Worm (Caenorhabditis elegans) whole organism, L2 larva: ENCODE results near the gene cyp-13A8.
A peak's percentile ranks its signal among the peaks of the same experiment; 100 is the strongest.

Experiments
- C34F6.9 ChIP-seq: fragments of 150-350 bp; optimal IDR thresholded peaks from 2 replicates; lab custom pipeline; 2014; ENCODE audit warnings: missing biosample characterization, missing genetic modification characterization
- F13H6.1 ChIP-seq: sonication (generic microtip); optimal IDR thresholded peaks from 2 replicates; lab custom pipeline; 2016; ENCODE audit warnings: missing genetic modification characterization, missing compliant biosample characterization
- R02D3.7 ChIP-seq: fragments of 150-350 bp; optimal IDR thresholded peaks from 2 replicates; lab custom pipeline; 2014; ENCODE audit warnings: missing biosample characterization, missing genetic modification characterization
- Y55F3AM.14 ChIP-seq: fragments of 200-800 bp; sonication (Bioruptor generic); optimal IDR thresholded peaks from 2 replicates; lab custom pipeline; 2018; ENCODE audit warnings: mild to moderate bottlenecking, missing genetic modification characterization, missing compliant biosample characterization
- alr-1 ChIP-seq: fragments of 150-350 bp; optimal IDR thresholded peaks from 2 replicates; lab custom pipeline; 2014; ENCODE audit warnings: missing biosample characterization, missing genetic modification characterization
- ama-1 ChIP-seq: fragments of 150-350 bp; optimal IDR thresholded peaks from 2 replicates; lab custom pipeline; 2018; ENCODE audit warnings: inconsistent platforms
- blmp-1 ChIP-seq: sonication (generic microtip); optimal IDR thresholded peaks from 2 replicates; lab custom pipeline; 2017; ENCODE audit warnings: missing genetic modification characterization, mild to moderate bottlenecking, missing compliant biosample characterization, antibody characterized with exemption, moderate library complexity; ENCODE audit not compliant: insufficient read depth
- ceh-16 ChIP-seq: fragments of 150-350 bp; optimal IDR thresholded peaks from 2 replicates; lab custom pipeline; 2014; ENCODE audit warnings: missing biosample characterization, missing genetic modification characterization
- crh-2 ChIP-seq: sonication (generic microtip); optimal IDR thresholded peaks from 2 replicates; lab custom pipeline; 2017; ENCODE audit warnings: missing biosample characterization, missing genetic modification characterization
- dmd-4 ChIP-seq: sonication (generic microtip); optimal IDR thresholded peaks from 2 replicates; lab custom pipeline; 2017; ENCODE audit warnings: missing biosample characterization, missing genetic modification characterization
- elt-1 ChIP-seq: fragments of 150-350 bp; optimal IDR thresholded peaks from 2 replicates; lab custom pipeline; 2014; ENCODE audit warnings: missing biosample characterization, missing genetic modification characterization
- fos-1 ChIP-seq: fragments of 150-350 bp; optimal IDR thresholded peaks from 2 replicates; lab custom pipeline; 2014; ENCODE audit warnings: missing biosample characterization, missing genetic modification characterization
- gmeb-1 ChIP-seq: fragments of 150-350 bp; optimal IDR thresholded peaks from 2 replicates; lab custom pipeline; 2014; ENCODE audit warnings: missing biosample characterization, missing genetic modification characterization
- lin-11 ChIP-seq: fragments of 150-350 bp; sonication (generic microtip); optimal IDR thresholded peaks from 2 replicates; lab custom pipeline; 2014; ENCODE audit warnings: missing biosample characterization, missing genetic modification characterization, inconsistent platforms, mixed read lengths
- lin-13 ChIP-seq: fragments of 150-350 bp; optimal IDR thresholded peaks from 2 replicates; lab custom pipeline; 2014; ENCODE audit warnings: missing biosample characterization, missing genetic modification reagents, missing genetic modification characterization
- lin-39 ChIP-seq: fragments of 150-350 bp; optimal IDR thresholded peaks from 2 replicates; lab custom pipeline; 2014; ENCODE audit warnings: missing biosample characterization, missing genetic modification reagents, missing genetic modification characterization
- lsy-2 ChIP-seq, 2 experiments: fragments of 150-350 bp in 1 of 2; sonication (generic microtip) in 1 of 2; optimal IDR thresholded peaks; 2 replicates each; lab custom pipeline; 2014 to 2017; ENCODE audit warnings: missing biosample characterization in 2 of 2, missing genetic modification characterization in 2 of 2
- mab-5 ChIP-seq: fragments of 150-350 bp; optimal IDR thresholded peaks from 2 replicates; lab custom pipeline; 2014; ENCODE audit warnings: missing biosample characterization, missing genetic modification characterization
- mbf-1 ChIP-seq: sonication (generic microtip); optimal IDR thresholded peaks from 2 replicates; lab custom pipeline; 2017; ENCODE audit warnings: missing biosample characterization, missing genetic modification characterization
- nhr-10 ChIP-seq: sonication (generic microtip); optimal IDR thresholded peaks from 2 replicates; lab custom pipeline; 2017; ENCODE audit warnings: missing biosample characterization, missing genetic modification characterization
- nhr-12 ChIP-seq: fragments of 150-350 bp; optimal IDR thresholded peaks from 2 replicates; lab custom pipeline; 2014; ENCODE audit warnings: missing biosample characterization, missing genetic modification characterization
- nhr-129 ChIP-seq: fragments of 150-350 bp; optimal IDR thresholded peaks from 2 replicates; lab custom pipeline; 2014; ENCODE audit warnings: missing biosample characterization, missing genetic modification characterization
- nhr-21 ChIP-seq: fragments of 150-350 bp; optimal IDR thresholded peaks from 2 replicates; lab custom pipeline; 2014; ENCODE audit warnings: missing biosample characterization, missing genetic modification characterization
- nhr-25 ChIP-seq: fragments of 150-350 bp; sonication (generic microtip); optimal IDR thresholded peaks from 3 replicates; lab custom pipeline; 2014; ENCODE audit warnings: missing biosample characterization, missing genetic modification characterization
- sem-4 ChIP-seq: fragments of 150-350 bp; optimal IDR thresholded peaks from 2 replicates; lab custom pipeline; 2014; ENCODE audit warnings: missing biosample characterization, missing genetic modification reagents, missing genetic modification characterization
- skn-1 ChIP-seq: sonication (generic microtip); optimal IDR thresholded peaks from 2 replicates; lab custom pipeline; 2017; ENCODE audit warnings: missing biosample characterization, missing genetic modification characterization
- sma-3 ChIP-seq: sonication (generic microtip); optimal IDR thresholded peaks from 2 replicates; lab custom pipeline; 2016; ENCODE audit warnings: missing genetic modification reagents, missing genetic modification characterization, missing compliant biosample characterization
- sma-9 ChIP-seq, 2 experiments: fragments of 150-350 bp in 1 of 2; sonication (generic microtip) in 1 of 2; optimal IDR thresholded peaks; 2 replicates each; lab custom pipeline; 2014 to 2016; ENCODE audit warnings: missing genetic modification characterization in 2 of 2, mild to moderate bottlenecking in 1 of 2, missing biosample characterization in 1 of 2, missing compliant biosample characterization in 1 of 2, missing genetic modification reagents in 1 of 2, moderate library complexity in 1 of 2
- snpc-4 ChIP-seq: fragments of 150-350 bp; optimal IDR thresholded peaks from 2 replicates; lab custom pipeline; 2014; ENCODE audit warnings: missing biosample characterization, missing genetic modification characterization
- unc-55 ChIP-seq: fragments of 150-350 bp; sonication (generic microtip); optimal IDR thresholded peaks from 3 replicates; lab custom pipeline; 2014; ENCODE audit warnings: missing biosample characterization, missing genetic modification reagents, missing genetic modification characterization
- unc-62 ChIP-seq: fragments of 150-350 bp; optimal IDR thresholded peaks from 2 replicates; lab custom pipeline; 2014; ENCODE audit warnings: missing biosample characterization, missing genetic modification reagents, missing genetic modification characterization
- ztf-11 ChIP-seq: sonication (generic microtip); optimal IDR thresholded peaks from 2 replicates; lab custom pipeline; 2017; ENCODE audit warnings: missing biosample characterization, missing genetic modification characterization
- ztf-4 ChIP-seq: fragments of 150-350 bp; optimal IDR thresholded peaks from 2 replicates; lab custom pipeline; 2014; ENCODE audit warnings: missing biosample characterization, missing genetic modification characterization

Gene cyp-13A8

DNA sequence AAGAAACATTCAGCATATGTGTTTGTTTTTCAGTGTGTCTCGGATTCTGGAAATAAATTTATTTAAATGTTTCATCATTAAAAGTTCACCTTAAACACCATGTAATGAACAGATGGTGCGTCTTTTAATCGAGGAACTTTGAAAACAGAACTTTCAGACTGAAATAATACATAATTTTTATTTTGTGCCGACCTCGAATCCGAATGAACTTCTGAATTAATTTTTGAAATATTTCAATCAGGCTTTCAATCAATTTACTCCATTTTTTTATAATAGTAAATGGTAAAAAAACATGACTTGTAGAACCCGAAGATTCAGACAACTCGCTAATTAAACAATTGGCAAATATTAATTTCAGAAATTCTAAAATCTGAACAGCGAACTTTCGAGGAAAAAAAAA lies 25.0 kb downstream of the cyp-13A8 start, which contains the start of gene T10B9.14:
Gene T10B9.14, minus strand, starts transcription at position 101 of the 400 bp plus-strand sequence.
- TF ChIP-seq ztf-4 (tag; lab: Kevin White, UChicago) (no peak), sem-4 (tag; lab: Kevin White, UChicago) (no peak), ama-1 (no peak), fos-1 (no peak), F13H6.1 (no peak), C34F6.9 (tag; lab: Kevin White, UChicago) (no peak), elt-1 (no peak), alr-1 (no peak), crh-2 (no peak), ceh-16 (tag; lab: Kevin White, UChicago) (no peak), unc-62 (GFP tag; lab: Kevin White, UChicago) (no peak), nhr-25 (no peak), mab-5 (tag; lab: Kevin White, UChicago) (no peak)
- TF ChIP-seq, all 48 proteins: peak for 0

DNA sequence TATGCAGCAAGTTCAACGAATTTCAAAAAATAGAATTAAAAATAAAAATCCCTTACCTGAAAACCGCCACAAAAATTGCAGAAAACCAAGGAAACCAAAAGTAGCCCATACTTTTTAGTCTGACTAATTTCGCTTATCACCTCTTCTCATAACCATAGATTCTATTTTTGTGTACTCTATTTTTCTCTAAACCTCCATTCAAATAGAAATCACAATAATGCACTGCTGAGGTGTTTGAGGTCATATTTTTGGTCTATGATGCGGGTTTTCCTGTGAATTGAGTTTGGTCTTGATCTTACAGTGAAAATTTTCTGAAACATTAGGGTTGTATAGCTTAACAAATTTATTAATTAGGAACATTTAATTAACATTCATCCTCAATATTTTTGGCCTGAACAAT lies 25.5 kb downstream of the cyp-13A8 start, which contains the start of gene cyp-13A1:
Gene cyp-13A1, minus strand, starts transcription at position 156 of the 400 bp plus-strand sequence.
- TF ChIP-seq crh-2: peak; percentile 13
- TF ChIP-seq C34F6.9 (tag; lab: Kevin White, UChicago): no peak
- TF ChIP-seq sma-9 (GFP tag; optimal IDR thresholded peaks at IDR 0.05; lab: Kevin White, UChicago): peak; percentile 54
- no peak for TF ChIP-seq sma-9 (tag; optimal IDR thresholded peaks at IDR 0.05; lab: Kevin White, UChicago)
- peak; percentile 77 for TF ChIP-seq fos-1

- TF ChIP-seq nhr-12 (tag; lab: Kevin White, UChicago) (no peak), lsy-2 (tag; optimal IDR thresholded peaks at IDR 0.05; lab: Kevin White, UChicago) (no peak), F13H6.1 (no peak), lin-39 (tag; lab: Kevin White, UChicago) (no peak), nhr-25 (no peak), alr-1 (no peak), nhr-21 (tag; lab: Kevin White, UChicago) (no peak), elt-1 (no peak), sem-4 (tag; lab: Kevin White, UChicago) (no peak), ama-1 (no peak), C34F6.9 (tag; lab: Kevin White, UChicago) (no peak), mbf-1 (tag; lab: Kevin White, UChicago) (no peak), ztf-11 (tag; lab: Kevin White, UChicago) (no peak), sma-9 (GFP tag; optimal IDR thresholded peaks at IDR 0.05; lab: Kevin White, UChicago) (no peak), sma-9 (tag; optimal IDR thresholded peaks at IDR 0.05; lab: Kevin White, UChicago) (no peak), blmp-1 (tag; lab: Kevin White, UChicago) (no peak), dmd-4 (tag; lab: Kevin White, UChicago) (no peak), fos-1 (no peak), sma-3 (no peak)
- TF ChIP-seq, all 48 proteins: peak for 0
Observed at ce11 chrII:9778495-9778894, 28.9 kb downstream of the cyp-13A8 start.

DNA sequence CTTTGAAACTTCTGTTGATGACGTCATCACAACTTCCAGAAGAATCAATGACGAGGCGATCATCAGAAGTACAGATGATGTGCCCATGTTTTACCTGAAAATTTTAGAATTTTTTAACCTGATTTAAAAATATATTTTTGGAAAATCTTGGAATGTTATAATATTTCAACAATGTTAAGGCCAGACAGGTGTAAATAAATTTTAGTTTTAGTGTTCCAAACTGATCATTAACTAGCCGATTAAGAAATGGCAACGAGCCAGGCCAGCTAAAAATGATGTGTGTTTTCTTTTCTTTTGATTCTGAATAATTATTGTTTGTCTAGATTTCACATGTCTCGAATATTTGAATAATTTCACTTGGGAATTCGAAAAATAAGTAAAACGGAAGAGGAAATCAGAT lies 31.6 kb downstream of the cyp-13A8 start, which contains the start of gene T10B9.9:
Gene T10B9.9, minus strand, starts transcription at position 101 of the 400 bp plus-strand sequence.
- TF ChIP-seq nhr-21 (tag; lab: Kevin White, UChicago): no peak
- TF ChIP-seq F13H6.1: no peak
- no peak for TF ChIP-seq sma-9 (GFP tag; optimal IDR thresholded peaks at IDR 0.05; lab: Kevin White, UChicago)
- TF ChIP-seq sma-9 (tag; optimal IDR thresholded peaks at IDR 0.05; lab: Kevin White, UChicago): no peak
- TF ChIP-seq dmd-4 (tag; lab: Kevin White, UChicago): no peak
- TF ChIP-seq, all 48 proteins: peak for 0

DNA sequence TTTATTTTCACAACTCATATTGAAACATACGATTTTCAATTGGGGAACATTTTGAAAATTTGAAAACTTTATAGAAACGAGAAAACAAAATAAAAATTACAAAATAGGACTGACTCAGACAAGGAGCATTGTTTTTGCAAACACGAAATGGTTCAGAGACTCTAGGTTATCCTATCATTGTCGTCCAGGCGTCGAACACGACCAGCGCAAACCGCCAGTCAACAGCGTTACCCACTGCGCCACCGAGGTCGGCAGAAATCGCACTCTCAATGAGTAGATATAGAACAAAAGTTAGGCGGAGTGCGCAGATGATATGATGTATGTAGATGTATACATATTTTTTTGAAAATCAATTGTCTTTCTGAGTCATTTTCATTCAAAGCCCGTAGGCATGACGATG lies 32.7 kb downstream of the cyp-13A8 start:
- TF ChIP-seq sma-3 (peak; percentile 82), lsy-2 (tag; optimal IDR thresholded peaks at IDR 0.05; lab: Kevin White, UChicago) (peak; percentile 32 to 43), sem-4 (tag; lab: Kevin White, UChicago) (peak; percentile 47), blmp-1 (tag; lab: Kevin White, UChicago) (no peak), nhr-129 (tag; lab: Kevin White, UChicago) (peak; percentile 43), fos-1 (peak; percentile 52), C34F6.9 (tag; lab: Kevin White, UChicago) (peak; percentile 4), F13H6.1 (peak; percentile 49), snpc-4 (tag; lab: Kevin White, UChicago) (peak; percentile 29), lin-11 (tag; lab: Kevin White, UChicago) (peak; percentile 76), nhr-10 (tag; lab: Kevin White, UChicago) (no peak), nhr-21 (tag; lab: Kevin White, UChicago) (peak; percentile 67), sma-9 (GFP tag; optimal IDR thresholded peaks at IDR 0.05; lab: Kevin White, UChicago) (peak; percentile 74), sma-9 (tag; optimal IDR thresholded peaks at IDR 0.05; lab: Kevin White, UChicago) (no peak), lin-13 (GFP tag; lab: Kevin White, UChicago) (peak; percentile 52), gmeb-1 (tag; lab: Kevin White, UChicago) (peak; percentile 45), lin-39 (tag; lab: Kevin White, UChicago) (no peak), ztf-11 (tag; lab: Kevin White, UChicago) (no peak), Y55F3AM.14 (GFP tag; lab: Kevin White, UChicago) (peak; percentile 60), skn-1 (tag; lab: Kevin White, UChicago) (no peak), nhr-25 (peak; percentile 6), mab-5 (tag; lab: Kevin White, UChicago) (peak; percentile 27), crh-2 (peak; percentile 59), unc-55 (peak; percentile 41), R02D3.7 (tag; lab: Kevin White, UChicago) (peak; percentile 3), alr-1 (no peak)
